Worm (Caenorhabditis elegans): ENCODE data around the gene C54C6.7.

C54C6.7 gene

ce11 chrIII:3505051-3505548 lies 41.1 kb downstream of the C54C6.7 start, which contains the start of gene lias-1 (continued):
- no peak for TF ChIP-seq tra-1 (GFP tag; IDR thresholded peaks at IDR 0.05)
- TF ChIP-seq egl-43 (GFP tag; IDR thresholded peaks at IDR 0.05), result no peak
- peak; percentile 79 for TF ChIP-seq mxl-3 (GFP tag; optimal IDR thresholded peaks at IDR 0.05)
- peak; percentile 30; the same call in 1 of the 2 replicates for TF ChIP-seq arid-1 (GFP tag; conservative IDR thresholded peaks at IDR 0.05)
- TF ChIP-seq egl-27 (tag; optimal IDR thresholded peaks at IDR 0.05), result no peak
- peak; percentile 24; the same call in 1 of the 2 replicates for TF ChIP-seq T26A8.4 (GFP tag; IDR thresholded peaks at IDR 0.05)
- peak; percentile 24; the same call in 1 of the 2 replicates for TF ChIP-seq dmd-6 (GFP tag; IDR thresholded peaks at IDR 0.05)
- TF ChIP-seq D1046.2 (GFP tag; IDR thresholded peaks at IDR 0.05), result no peak
- TF ChIP-seq R02D3.7 (tag; optimal IDR thresholded peaks at IDR 0.05), result no peak
- TF ChIP-seq cey-2 (tag; optimal IDR thresholded peaks at IDR 0.05; ENCODE audit: borderline replicate concordance, insufficient read depth), result no peak
- TF ChIP-seq Y5F2A.4 (GFP tag; optimal IDR thresholded peaks at IDR 0.05), result no peak
- TF ChIP-seq ZK337.2 (GFP tag; IDR thresholded peaks at IDR 0.05), result no peak
- peak; percentile 83 to 98 for TF ChIP-seq lsy-2 (tag; optimal IDR thresholded peaks at IDR 0.05)
- no peak for TF ChIP-seq F44E2.7 (GFP tag; IDR thresholded peaks at IDR 0.05)
- no peak for TF ChIP-seq attf-4 (tag; optimal IDR thresholded peaks at IDR 0.05)
- no peak for TF ChIP-seq ceh-44 (GFP tag; IDR thresholded peaks at IDR 0.05)
- no peak for TF ChIP-seq mdt-29 (GFP tag; IDR thresholded peaks at IDR 0.05)
- no peak for TF ChIP-seq madf-5 (GFP tag; IDR thresholded peaks at IDR 0.05)
- TF ChIP-seq nhr-11 (tag; optimal IDR thresholded peaks at IDR 0.05), result peak; percentile 70
- no peak for TF ChIP-seq aha-1 (tag)
- no peak for TF ChIP-seq zip-2 (tag; optimal IDR thresholded peaks at IDR 0.05)
- TF ChIP-seq pha-4 (GFP tag; IDR thresholded peaks at IDR 0.05), result no peak
- TF ChIP-seq pha-4 (tag; optimal IDR thresholded peaks at IDR 0.05), result peak; percentile 33
- no peak for TF ChIP-seq dmd-8 (GFP tag; IDR thresholded peaks at IDR 0.05)
- TF ChIP-seq daf-12 (tag; optimal IDR thresholded peaks at IDR 0.05), result no peak
- TF ChIP-seq spr-1 (tag; optimal IDR thresholded peaks at IDR 0.05), result peak; percentile 24
- TF ChIP-seq dmd-9 (GFP tag; IDR thresholded peaks at IDR 0.05), result no peak
- TF ChIP-seq zfp-2 (tag; optimal IDR thresholded peaks at IDR 0.05), result peak; percentile 27
- TF ChIP-seq hlh-11 (tag; optimal IDR thresholded peaks at IDR 0.05), result peak; percentile 69
- no peak for TF ChIP-seq nhr-48 (tag; optimal IDR thresholded peaks at IDR 0.05)
- TF ChIP-seq nhr-76 (tag; optimal IDR thresholded peaks at IDR 0.05), result no peak
- peak; percentile 83 for TF ChIP-seq lin-38 (GFP tag; IDR thresholded peaks at IDR 0.05)
- no peak for TF ChIP-seq zfp-3 (GFP tag; conservative IDR thresholded peaks at IDR 0.05)
- TF ChIP-seq hmg-1.1 (GFP tag; IDR thresholded peaks at IDR 0.05), result peak; percentile 66
- TF ChIP-seq pqm-1 (tag; optimal IDR thresholded peaks at IDR 0.05), result no peak
- no peak for TF ChIP-seq zag-1 (tag; optimal IDR thresholded peaks at IDR 0.05)
- no peak for TF ChIP-seq Y75B8A.6 (GFP tag; IDR thresholded peaks at IDR 0.05)
- TF ChIP-seq zip-11 (GFP tag; IDR thresholded peaks at IDR 0.05), result no peak
- no peak for TF ChIP-seq ztf-11 (tag; optimal IDR thresholded peaks at IDR 0.05)
- TF ChIP-seq nhr-6 (tag; optimal IDR thresholded peaks at IDR 0.05), result peak; percentile 73
- TF ChIP-seq daf-8 (GFP tag; IDR thresholded peaks at IDR 0.05), result no peak
- TF ChIP-seq lin-29 (GFP tag; IDR thresholded peaks at IDR 0.05), result no peak
- no peak for TF ChIP-seq ctbp-1 (GFP tag; IDR thresholded peaks at IDR 0.05)
- no peak for TF ChIP-seq spr-3 (GFP tag; optimal IDR thresholded peaks at IDR 0.05)
- TF ChIP-seq lir-3 (tag; optimal IDR thresholded peaks at IDR 0.05), result no peak
- TF ChIP-seq lim-7 (GFP tag; IDR thresholded peaks at IDR 0.05), result no peak
- peak; percentile 60 for TF ChIP-seq rbr-2 (tag; optimal IDR thresholded peaks at IDR 0.05)
- TF ChIP-seq mes-2 (tag; optimal IDR thresholded peaks at IDR 0.05; ENCODE audit: poor library complexity, severe bottlenecking), result peak; percentile 90
- no peak for TF ChIP-seq fos-1 (tag; optimal IDR thresholded peaks at IDR 0.05)
- TF ChIP-seq aly-2 (tag; optimal IDR thresholded peaks at IDR 0.05), result no peak
- TF ChIP-seq ama-1 (optimal IDR thresholded peaks at IDR 0.05), result peak; percentile 92
- no peak for TF ChIP-seq sdz-12 (GFP tag; optimal IDR thresholded peaks at IDR 0.05)
- no peak for TF ChIP-seq lin-1 (GFP tag; IDR thresholded peaks at IDR 0.05)

All from whole organism, L4 larva.